Fruit fly (Drosophila melanogaster) whole organism, embryonic: ENCODE measurements around the gene ND-PDSW.

ENCODE experiments used
- Abd-B ChIP-seq: fragments of 200-800 bp; sonication (Bioruptor generic); optimal IDR thresholded peaks from 2 replicates; lab custom pipeline; 2018; ENCODE audit warnings: missing biosample characterization, mild to moderate bottlenecking, missing genetic modification characterization, moderate library complexity
- Atf6 ChIP-seq: fragments of 200-800 bp; sonication (Bioruptor generic); IDR thresholded peaks from 2 replicates; pipeline ENCODE4 v1.3.6; 2022; ENCODE audit warnings: missing biosample characterization, missing genetic modification characterization
- CG10431 ChIP-seq: fragments of 200-800 bp; sonication (Bioruptor generic); optimal IDR thresholded peaks from 3 replicates; lab custom pipeline; 2018; ENCODE audit warnings: missing biosample characterization, mild to moderate bottlenecking, missing genetic modification characterization
- CG10959 ChIP-seq: fragments of 200-800 bp; sonication (Bioruptor generic); IDR thresholded peaks from 2 replicates; pipeline ENCODE4 v1.3.6; 2022; ENCODE audit warnings: missing biosample characterization, missing genetic modification characterization
- CG11504 ChIP-seq: fragments of 200-800 bp; sonication (Bioruptor generic); optimal IDR thresholded peaks from 3 replicates; lab custom pipeline; 2019; ENCODE audit warnings: missing biosample characterization, mild to moderate bottlenecking, missing genetic modification characterization, moderate library complexity
- CG12219 ChIP-seq: fragments of 200-800 bp; sonication (Bioruptor generic); optimal IDR thresholded peaks from 3 replicates; lab custom pipeline; 2018; ENCODE audit warnings: missing biosample characterization, mild to moderate bottlenecking, missing genetic modification characterization
- CG12659 ChIP-seq: fragments of 200-800 bp; sonication (Bioruptor generic); optimal IDR thresholded peaks from 3 replicates; lab custom pipeline; 2017; ENCODE audit warnings: mild to moderate bottlenecking, missing biosample characterization, missing genetic modification reagents, missing genetic modification characterization
- CG14050 ChIP-seq: fragments of 200-800 bp; sonication (Bioruptor generic); IDR thresholded peaks from 3 replicates; pipeline ENCODE4 v1.3.6; 2022; ENCODE audit warnings: missing biosample characterization, missing genetic modification characterization
- CG14860 ChIP-seq: fragments of 200-800 bp; sonication (Bioruptor generic); IDR thresholded peaks from 3 replicates; pipeline ENCODE4 v1.3.6; 2022; ENCODE audit warnings: missing biosample characterization, missing genetic modification characterization; ENCODE audit not compliant: partially characterized antibody
- CG15601 ChIP-seq: fragments of 200-800 bp; sonication (Bioruptor generic); optimal IDR thresholded peaks from 3 replicates; lab custom pipeline; 2019; ENCODE audit warnings: missing biosample characterization, mild to moderate bottlenecking, missing genetic modification characterization, moderate library complexity
- CG15696 ChIP-seq: fragments of 200-800 bp; sonication (Bioruptor generic); optimal IDR thresholded peaks from 2 replicates; lab custom pipeline; 2019; ENCODE audit warnings: missing biosample characterization, mild to moderate bottlenecking, missing genetic modification characterization, moderate library complexity
- CG1647 ChIP-seq: fragments of 200-800 bp; sonication (Bioruptor generic); optimal IDR thresholded peaks from 3 replicates; lab custom pipeline; 2016; ENCODE audit warnings: missing biosample characterization, missing genetic modification characterization
- CG18011 ChIP-seq: fragments of 200-800 bp; sonication (Bioruptor generic); optimal IDR thresholded peaks from 2 replicates; lab custom pipeline; 2017; ENCODE audit warnings: missing biosample characterization, missing genetic modification characterization, mild to moderate bottlenecking, moderate library complexity, missing genotype
- CG2129 ChIP-seq: fragments of 200-800 bp; sonication (Bioruptor generic); IDR thresholded peaks from 2 replicates; pipeline ENCODE4 v1.3.6; 2022; ENCODE audit warnings: missing biosample characterization, missing genetic modification characterization; ENCODE audit not compliant: partially characterized antibody
- CG31224 ChIP-seq: fragments of 200-800 bp; sonication (Bioruptor generic); IDR thresholded peaks from 2 replicates; pipeline ENCODE4 v1.3.6; 2022; ENCODE audit warnings: missing biosample characterization, missing genetic modification characterization
- CG31388 ChIP-seq: fragments of 200-800 bp; sonication (Bioruptor generic); optimal IDR thresholded peaks from 2 replicates; lab custom pipeline; 2016; ENCODE audit warnings: missing biosample characterization, missing genetic modification characterization
- CG32532 ChIP-seq: fragments of 200-800 bp; sonication (Bioruptor generic); IDR thresholded peaks from 2 replicates; pipeline ENCODE4 v1.3.6; 2022; ENCODE audit warnings: missing biosample characterization, missing genetic modification characterization
- CG4820 ChIP-seq: fragments of 200-800 bp; sonication (Bioruptor generic); optimal IDR thresholded peaks from 3 replicates; lab custom pipeline; 2016; ENCODE audit warnings: missing biosample characterization, missing genetic modification characterization
- CG9727 ChIP-seq: fragments of 200-800 bp; sonication (Bioruptor generic); optimal IDR thresholded peaks from 3 replicates; lab custom pipeline; 2017; ENCODE audit warnings: missing biosample characterization, mild to moderate bottlenecking, missing genetic modification characterization
- Doc2 ChIP-seq: fragments of 200-800 bp; sonication (Bioruptor generic); IDR thresholded peaks from 2 replicates; pipeline ENCODE4 v1.3.6; 2022; ENCODE audit warnings: missing biosample characterization, missing genetic modification characterization
- Gug ChIP-seq: fragments of 200-800 bp; sonication (Bioruptor generic); IDR thresholded peaks from 4 replicates; pipeline ENCODE4 v1.3.6; 2022; ENCODE audit warnings: missing biosample characterization, missing genetic modification characterization
- Hand ChIP-seq: fragments of 200-800 bp; sonication (Bioruptor generic); optimal IDR thresholded peaks from 2 replicates; lab custom pipeline; 2017; ENCODE audit warnings: mild to moderate bottlenecking, missing biosample characterization, missing genetic modification reagents, missing genetic modification characterization
- Hr51 ChIP-seq, 2 experiments: fragments of 200-800 bp; sonication (Bioruptor generic); optimal IDR thresholded peaks; 2 replicates in 1 of 2; 3 replicates in 1 of 2; lab custom pipeline; 2016 to 2018; ENCODE audit warnings: missing biosample characterization in 2 of 2, missing genetic modification characterization in 2 of 2, mild to moderate bottlenecking in 1 of 2, moderate library complexity in 1 of 2
- Rx ChIP-seq: fragments of 200-800 bp; sonication (Bioruptor generic); IDR thresholded peaks from 2 replicates; pipeline ENCODE4 v1.3.6; 2022; ENCODE audit warnings: missing biosample characterization, missing genetic modification characterization
- Sox100B ChIP-seq: fragments of 200-800 bp; sonication (Bioruptor generic); optimal IDR thresholded peaks from 3 replicates; lab custom pipeline; 2018; ENCODE audit warnings: missing biosample characterization, mild to moderate bottlenecking, missing genetic modification characterization
- Ssrp ChIP-seq: fragments of 200-800 bp; sonication (Bioruptor generic); optimal IDR thresholded peaks from 2 replicates; lab custom pipeline; 2018; ENCODE audit warnings: missing biosample characterization, mild to moderate bottlenecking, missing genetic modification characterization, moderate library complexity
- Xbp1 ChIP-seq: fragments of 200-800 bp; sonication (Bioruptor generic); optimal IDR thresholded peaks from 3 replicates; lab custom pipeline; 2016; ENCODE audit warnings: missing biosample characterization, mild to moderate bottlenecking, missing genetic modification characterization
- ase ChIP-seq: fragments of 200-800 bp; sonication (Bioruptor generic); IDR thresholded peaks from 3 replicates; pipeline ENCODE4 v1.3.6; 2022; ENCODE audit warnings: missing biosample characterization, missing genetic modification characterization
- ash1 ChIP-seq: fragments of 200-800 bp; sonication (Bioruptor generic); optimal IDR thresholded peaks from 2 replicates; lab custom pipeline; 2018; ENCODE audit warnings: missing biosample characterization, mild to moderate bottlenecking, missing genetic modification characterization
- bbx ChIP-seq: fragments of 200-800 bp; sonication (Bioruptor generic); IDR thresholded peaks from 2 replicates; pipeline ENCODE4 v1.3.6; 2022; ENCODE audit warnings: missing biosample characterization, missing genetic modification characterization; ENCODE audit not compliant: partially characterized antibody
- bowl ChIP-seq: fragments of 200-800 bp; sonication (Bioruptor generic); IDR thresholded peaks from 2 replicates; pipeline ENCODE4 v1.3.6; 2022; ENCODE audit warnings: missing biosample characterization, missing genetic modification characterization
- br ChIP-seq: fragments of >200 bp; optimal IDR thresholded peaks from 2 replicates; lab custom pipeline; 2017
- chif ChIP-seq, 2 experiments: fragments of 200-800 bp; sonication (Bioruptor generic); optimal IDR thresholded peaks; 3 replicates each; lab custom pipeline; 2016; ENCODE audit warnings: missing biosample characterization in 2 of 2, missing genetic modification characterization in 2 of 2
- cwo ChIP-seq: fragments of 200-800 bp; sonication (Bioruptor generic); optimal IDR thresholded peaks from 3 replicates; lab custom pipeline; 2017; ENCODE audit warnings: missing biosample characterization, missing genetic modification characterization, mild to moderate bottlenecking, moderate library complexity, missing genetic modification reagents
- dan ChIP-seq: fragments of 200-800 bp; sonication (Bioruptor generic); IDR thresholded peaks from 2 replicates; pipeline ENCODE4 v1.3.6; 2022; ENCODE audit warnings: missing biosample characterization, missing genetic modification characterization
- ems ChIP-seq: fragments of 200-800 bp; sonication (Bioruptor generic); optimal IDR thresholded peaks from 3 replicates; lab custom pipeline; 2016; ENCODE audit warnings: missing biosample characterization, missing genetic modification characterization
- exex ChIP-seq: fragments of 200-800 bp; sonication (Bioruptor generic); optimal IDR thresholded peaks from 4 replicates; lab custom pipeline; 2018; ENCODE audit warnings: missing biosample characterization, mild to moderate bottlenecking, missing genetic modification characterization, moderate library complexity
- fru ChIP-seq: fragments of >200 bp; optimal IDR thresholded peaks from 2 replicates; lab custom pipeline; 2017
- gcm2 ChIP-seq: fragments of 200-800 bp; sonication (Bioruptor generic); optimal IDR thresholded peaks from 2 replicates; lab custom pipeline; 2016; ENCODE audit warnings: missing biosample characterization, missing genetic modification characterization
- jumu ChIP-seq: fragments of 200-800 bp; sonication (Bioruptor generic); optimal IDR thresholded peaks from 3 replicates; lab custom pipeline; 2016; ENCODE audit warnings: missing biosample characterization, missing genetic modification characterization
- ken ChIP-seq: fragments of 200-800 bp; sonication (Bioruptor generic); IDR thresholded peaks from 3 replicates; pipeline ENCODE4 v1.3.6; 2022; ENCODE audit warnings: missing biosample characterization, missing genetic modification characterization
- lola ChIP-seq, 3 experiments: fragments of >200 bp in 2 of 3; fragments of 200-800 bp in 1 of 3; sonication (Bioruptor generic) in 1 of 3; optimal IDR thresholded peaks; 2 replicates each; lab custom pipeline; 2017 to 2019; ENCODE audit warnings: missing biosample characterization in 3 of 3, missing genetic modification characterization in 3 of 3, mild to moderate bottlenecking in 1 of 3, moderate library complexity in 1 of 3
- maf-S ChIP-seq: fragments of 200-800 bp; sonication (Bioruptor generic); optimal IDR thresholded peaks from 2 replicates; lab custom pipeline; 2016; ENCODE audit warnings: missing biosample characterization, missing genetic modification characterization
- mld ChIP-seq: fragments of 200-800 bp; sonication (Bioruptor generic); IDR thresholded peaks from 3 replicates; pipeline ENCODE4 v1.3.6; 2022; ENCODE audit warnings: missing biosample characterization, missing genetic modification characterization; ENCODE audit not compliant: partially characterized antibody
- nau ChIP-seq: fragments of 200-800 bp; sonication (Bioruptor generic); optimal IDR thresholded peaks from 3 replicates; lab custom pipeline; 2017; ENCODE audit warnings: missing biosample characterization, mild to moderate bottlenecking, missing genetic modification characterization, missing genetic modification reagents
- pzg ChIP-seq: fragments of 200-800 bp; sonication (Bioruptor generic); optimal IDR thresholded peaks from 3 replicates; lab custom pipeline; 2018; ENCODE audit warnings: missing biosample characterization, mild to moderate bottlenecking, missing genetic modification characterization, moderate library complexity
- salm ChIP-seq: fragments of 200-800 bp; sonication (Bioruptor generic); optimal IDR thresholded peaks from 2 replicates; lab custom pipeline; 2018; ENCODE audit warnings: missing biosample characterization, mild to moderate bottlenecking, missing genetic modification characterization
- sob ChIP-seq: fragments of 200-800 bp; sonication (Bioruptor generic); IDR thresholded peaks from 2 replicates; pipeline ENCODE4 v1.3.6; 2022; ENCODE audit warnings: missing biosample characterization, missing genetic modification characterization
- sug ChIP-seq: fragments of 200-800 bp; optimal IDR thresholded peaks from 2 replicates; lab custom pipeline; 2019; ENCODE audit warnings: missing biosample characterization, mild to moderate bottlenecking, missing genetic modification characterization, moderate library complexity
- wek ChIP-seq: fragments of 200-800 bp; sonication (Bioruptor generic); optimal IDR thresholded peaks from 3 replicates; lab custom pipeline; 2018; ENCODE audit warnings: missing biosample characterization, mild to moderate bottlenecking, missing genetic modification characterization, moderate library complexity

ND-PDSW gene

dm6 chr2L:3465918-3466727 is at the start of gene ND-PDSW, which contains the start of gene msl-2 (continued):
- TF ChIP-seq ash1 (no peak), CG18011 (GFP tag; lab: Kevin White, UChicago) (no peak), ase (GFP tag; lab: Robert Waterston, UW) (no peak), maf-S (no peak), Sox100B (GFP tag; lab: Kevin White, UChicago) (no peak), CG4820 (GFP tag; lab: Kevin White, UChicago) (no peak), Ssrp (tag; lab: Kevin White, UChicago) (no peak), salm (tag; lab: Kevin White, UChicago) (no peak), CG31388 (no peak), CG12659 (peak; percentile 62), lola (GFP tag; optimal IDR thresholded peaks at IDR 0.05; lab: Kevin White, UChicago) (no peak), Abd-B (GFP tag; lab: Kevin White, UChicago) (no peak), CG10959 (GFP tag; lab: Robert Waterston, UW) (no peak), CG31224 (no peak), Rx (GFP tag; lab: Robert Waterston, UW) (no peak), CG2129 (GFP tag; lab: Robert Waterston, UW) (no peak), CG12219 (no peak), sug (tag; lab: Kevin White, UChicago) (no peak), wek (GFP tag; lab: Kevin White, UChicago) (no peak), CG9727 (GFP tag; lab: Kevin White, UChicago) (no peak), ems (no peak), CG15696 (tag; lab: Kevin White, UChicago) (no peak), pzg (GFP tag; lab: Kevin White, UChicago) (peak; percentile 89), cwo (GFP tag; lab: Kevin White, UChicago) (no peak), dan (GFP tag; lab: Robert Waterston, UW) (no peak), jumu (GFP tag; lab: Kevin White, UChicago) (no peak), nau (no peak), bbx (peak; percentile 21; the same call in 1 of the 2 replicates), CG14050 (GFP tag; lab: Robert Waterston, UW) (no peak), gcm2 (no peak), sob (GFP tag; lab: Robert Waterston, UW) (no peak), Atf6 (GFP tag; lab: Robert Waterston, UW) (no peak), Hand (GFP tag; lab: Kevin White, UChicago) (no peak), chif (GFP tag; optimal IDR thresholded peaks at IDR 0.05; lab: Kevin White, UChicago) (no peak), CG32532 (no peak), Xbp1 (no peak), Hr51 (GFP tag; optimal IDR thresholded peaks at IDR 0.05; lab: Kevin White, UChicago) (no peak), CG11504 (tag; lab: Kevin White, UChicago) (no peak), CG14860 (no peak), exex (tag; lab: Kevin White, UChicago) (no peak), CG1647 (GFP tag; lab: Kevin White, UChicago) (no peak), br (lab: Kevin White, UChicago) (no peak), bowl (GFP tag; lab: Robert Waterston, UW) (no peak), mld (GFP tag; lab: Robert Waterston, UW) (no peak), Doc2 (no peak), CG10431 (GFP tag; lab: Kevin White, UChicago) (no peak), fru (no peak), CG15601 (no peak), ken (no peak), Gug (no peak)
